Worm (Caenorhabditis elegans): ENCODE data around the gene D1005.10.
A peak's percentile ranks its signal among the peaks of the same experiment; 100 is the strongest.

The D1005.10 gene

DNA sequence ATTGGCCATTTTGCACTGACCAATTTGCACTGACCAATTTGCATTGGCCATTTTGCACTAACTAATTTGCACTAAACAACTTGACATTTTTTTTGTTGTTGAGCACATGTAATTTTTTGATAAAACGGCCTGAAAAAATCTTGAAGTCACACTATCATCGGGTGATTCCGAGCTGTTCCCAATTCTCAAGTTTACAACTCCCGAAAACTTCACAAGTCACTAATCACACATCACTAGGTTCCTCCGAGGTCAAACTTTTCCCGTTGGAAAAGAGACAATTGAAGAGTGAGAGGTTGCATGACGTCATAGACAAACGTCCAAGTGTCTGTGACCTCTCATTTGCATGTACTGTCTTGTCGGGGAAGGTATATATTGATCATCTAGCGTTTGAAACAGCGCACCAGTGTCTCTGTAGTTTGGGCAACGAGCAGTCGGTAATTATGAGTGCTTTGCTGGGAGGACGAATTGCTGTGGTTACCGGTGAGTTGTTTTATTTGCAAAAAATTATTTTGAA is at the start of gene D1005.10, which contains the start of gene dhs-25:
Gene D1005.10 (minus strand): TSS at position 51 of the 514 bp plus-strand sequence.
Gene dhs-25 (plus strand): TSS at position 398 of the 514 bp plus-strand sequence.
- TF ChIP-seq nhr-12 (tag; optimal IDR thresholded peaks at IDR 0.05) (no peak), ces-1 (GFP tag; optimal IDR thresholded peaks at IDR 0.05) (no peak), lsy-2 (tag; optimal IDR thresholded peaks at IDR 0.05) (peak; percentile 21), lin-13 (tag; optimal IDR thresholded peaks at IDR 0.05) (no peak), nhr-76 (tag; optimal IDR thresholded peaks at IDR 0.05) (no peak), ceh-39 (tag; optimal IDR thresholded peaks at IDR 0.05) (no peak), zip-8 (tag; optimal IDR thresholded peaks at IDR 0.05) (peak; percentile 55), ceh-43 (GFP tag; optimal IDR thresholded peaks at IDR 0.05) (no peak), lin-32 (GFP tag; optimal IDR thresholded peaks at IDR 0.05) (no peak), elt-3 (tag; optimal IDR thresholded peaks at IDR 0.05) (no peak), mep-1 (tag; optimal IDR thresholded peaks at IDR 0.05) (peak; percentile 27), nhr-237 (tag; optimal IDR thresholded peaks at IDR 0.05) (peak; percentile 19), M03D4.4 (tag; optimal IDR thresholded peaks at IDR 0.05) (no peak), ztf-11 (tag; optimal IDR thresholded peaks at IDR 0.05) (no peak), mab-5 (tag; optimal IDR thresholded peaks at IDR 0.05) (no peak), bed-3 (GFP tag; optimal IDR thresholded peaks at IDR 0.05) (no peak), elt-1 (tag; optimal IDR thresholded peaks at IDR 0.05; ENCODE audit: borderline replicate concordance, insufficient read depth) (no peak), cnd-1 (tag; optimal IDR thresholded peaks at IDR 0.05) (no peak), drap-1 (GFP tag; optimal IDR thresholded peaks at IDR 0.05) (no peak), hlh-1 (tag; optimal IDR thresholded peaks at IDR 0.05) (peak; percentile 64), unc-120 (tag; optimal IDR thresholded peaks at IDR 0.05; ENCODE audit: poor library complexity, severe bottlenecking) (no peak), sptf-1 (tag; optimal IDR thresholded peaks at IDR 0.05) (no peak), flh-1 (GFP tag; optimal IDR thresholded peaks at IDR 0.05) (no peak), pha-4 (tag; optimal IDR thresholded peaks at IDR 0.05) (peak; percentile 63), unc-39 (tag; optimal IDR thresholded peaks at IDR 0.05) (no peak), ceh-83 (GFP tag; optimal IDR thresholded peaks at IDR 0.05) (no peak), snpc-4 (tag; optimal IDR thresholded peaks at IDR 0.05) (no peak), sem-2 (GFP tag; optimal IDR thresholded peaks at IDR 0.05) (no peak), mls-2 (tag; optimal IDR thresholded peaks at IDR 0.05) (no peak), nhr-28 (tag; optimal IDR thresholded peaks at IDR 0.05) (no peak), nhr-2 (tag; optimal IDR thresholded peaks at IDR 0.05) (no peak), blmp-1 (tag; optimal IDR thresholded peaks at IDR 0.05) (no peak), tbx-8 (GFP tag; optimal IDR thresholded peaks at IDR 0.05) (no peak), ham-2 (GFP tag; optimal IDR thresholded peaks at IDR 0.05) (no peak), unc-62 (GFP tag; optimal IDR thresholded peaks at IDR 0.05) (peak; percentile 56)

DNA sequence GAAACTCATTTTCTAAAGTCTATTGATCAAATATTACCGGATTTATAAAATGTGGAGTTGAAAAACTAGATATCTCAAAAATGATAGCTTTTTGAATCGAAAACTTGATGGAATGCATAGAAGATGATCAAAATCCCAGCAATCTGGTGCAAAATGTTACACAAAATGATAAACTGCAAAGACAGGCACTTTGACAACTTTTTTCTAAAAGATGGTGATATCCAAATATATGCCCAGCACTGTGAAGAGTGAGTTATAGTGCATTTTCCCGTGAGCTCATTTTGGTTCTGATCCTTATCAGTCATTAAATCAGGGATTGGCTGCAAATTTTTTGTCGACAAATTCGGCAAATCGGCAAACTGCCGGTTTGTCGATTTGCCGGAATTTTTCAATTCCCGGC is 49.3 kb upstream of the D1005.10 start, which contains the start of gene K06A9.3:
Gene K06A9.3 (minus strand): TSS at position 101 of the 400 bp plus-strand sequence.
- TF ChIP-seq nhr-76 (tag; optimal IDR thresholded peaks at IDR 0.05) (no peak), elt-3 (tag; optimal IDR thresholded peaks at IDR 0.05) (no peak), blmp-1 (tag; optimal IDR thresholded peaks at IDR 0.05) (no peak), ces-1 (GFP tag; optimal IDR thresholded peaks at IDR 0.05) (no peak), sem-2 (GFP tag; optimal IDR thresholded peaks at IDR 0.05) (no peak), elt-1 (tag; optimal IDR thresholded peaks at IDR 0.05; ENCODE audit: borderline replicate concordance, insufficient read depth) (no peak)

ce11 chrX:1529013-1529412 is 43.0 kb upstream of the D1005.10 start:
- TF ChIP-seq blmp-1 (tag; optimal IDR thresholded peaks at IDR 0.05) = no peak
- no peak for TF ChIP-seq ztf-11 (tag; optimal IDR thresholded peaks at IDR 0.05)
- TF ChIP-seq sptf-1 (tag; optimal IDR thresholded peaks at IDR 0.05) = peak; percentile 44
- no peak for TF ChIP-seq mls-2 (tag; optimal IDR thresholded peaks at IDR 0.05)
- no peak for TF ChIP-seq nhr-28 (tag; optimal IDR thresholded peaks at IDR 0.05)
- TF ChIP-seq ceh-43 (GFP tag; optimal IDR thresholded peaks at IDR 0.05) = no peak
- no peak for TF ChIP-seq drap-1 (GFP tag; optimal IDR thresholded peaks at IDR 0.05)
- TF ChIP-seq flh-1 (GFP tag; optimal IDR thresholded peaks at IDR 0.05) = no peak
- no peak for TF ChIP-seq ham-2 (GFP tag; optimal IDR thresholded peaks at IDR 0.05)
- TF ChIP-seq sem-2 (GFP tag; optimal IDR thresholded peaks at IDR 0.05) = no peak
- no peak for TF ChIP-seq ces-1 (GFP tag; optimal IDR thresholded peaks at IDR 0.05)
- no peak for TF ChIP-seq elt-1 (tag; optimal IDR thresholded peaks at IDR 0.05; ENCODE audit: borderline replicate concordance, insufficient read depth)
- peak; percentile 36 for TF ChIP-seq mep-1 (tag; optimal IDR thresholded peaks at IDR 0.05)
- TF ChIP-seq bed-3 (GFP tag; optimal IDR thresholded peaks at IDR 0.05) = no peak
- no peak for TF ChIP-seq lin-32 (GFP tag; optimal IDR thresholded peaks at IDR 0.05)
- TF ChIP-seq M03D4.4 (tag; optimal IDR thresholded peaks at IDR 0.05) = no peak
- peak; percentile 41 for TF ChIP-seq nhr-2 (tag; optimal IDR thresholded peaks at IDR 0.05)
